Fruit fly (Drosophila melanogaster) whole organism, adult: ENCODE results near the gene CCT2.

ENCODE experiments used
- CG12768 ChIP-seq: fragments of 200-800 bp; sonication (Bioruptor generic); optimal IDR thresholded peaks from 2 replicates; lab custom pipeline; 2017; ENCODE audit warnings: missing biosample characterization, missing genetic modification characterization, mild to moderate bottlenecking, moderate library complexity, missing genetic modification reagents
- CG1620 ChIP-seq: fragments of 200-800 bp; sonication (Bioruptor generic); optimal IDR thresholded peaks from 2 replicates; lab custom pipeline; 2016; ENCODE audit warnings: missing biosample characterization, missing genetic modification characterization
- Hr96 ChIP-seq: fragments of 200-800 bp; sonication (Bioruptor generic); optimal IDR thresholded peaks from 2 replicates; lab custom pipeline; 2016; ENCODE audit warnings: missing biosample characterization, missing genetic modification characterization
- pad ChIP-seq: fragments of 200-800 bp; sonication (Bioruptor generic); optimal IDR thresholded peaks from 3 replicates; lab custom pipeline; 2017; ENCODE audit warnings: missing biosample characterization, missing genetic modification characterization, mild to moderate bottlenecking, moderate library complexity, missing genetic modification reagents

DNA sequence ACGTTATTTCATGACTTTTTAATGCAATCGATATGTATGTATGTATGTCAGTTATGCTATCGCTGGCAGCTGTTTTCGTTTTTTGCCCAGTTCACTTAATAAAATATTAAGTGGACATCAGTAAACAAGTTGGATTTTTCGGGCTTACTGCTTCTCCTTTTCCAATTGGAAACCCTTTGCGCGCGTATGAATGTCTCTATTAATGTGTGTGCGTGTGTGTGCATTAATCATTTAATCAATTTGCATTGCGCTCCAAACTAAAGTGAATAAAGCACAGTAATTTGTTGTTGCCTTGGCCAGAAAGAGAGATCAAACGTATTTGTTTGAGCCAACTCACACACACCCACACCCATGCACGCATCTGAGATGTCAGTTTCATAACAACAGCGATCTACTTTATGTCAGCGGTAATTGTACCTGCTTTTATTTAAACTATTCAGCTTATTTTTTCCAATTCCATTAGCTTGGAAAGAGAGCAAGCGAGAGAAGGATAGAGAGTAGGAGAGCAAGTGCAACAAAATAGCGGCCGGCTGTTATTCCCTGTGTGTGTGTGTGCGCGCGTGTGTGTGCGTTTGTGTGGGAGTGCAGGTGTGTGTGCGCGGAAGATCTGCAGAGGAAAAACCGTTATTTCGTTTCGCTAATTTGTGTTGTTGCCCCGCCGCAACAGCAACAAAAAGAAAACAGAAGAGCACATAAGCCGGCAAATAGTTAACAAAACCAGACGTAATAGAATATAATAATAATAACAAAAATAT is 21.0 kb downstream of the CCT2 start:
- TF ChIP-seq CG12768 (GFP tag; lab: Kevin White, UChicago) (no peak), CG1620 (GFP tag; lab: Kevin White, UChicago) (no peak), pad (no peak), Hr96 (GFP tag; lab: Kevin White, UChicago) (no peak)
